Worm (Caenorhabditis elegans) whole organism, L3 larva: ENCODE results near the gene srx-96.
A peak's percentile ranks its signal among the peaks of the same experiment; 100 is the strongest.

Experiments used
- ama-1 ChIP-seq: fragments of 150-350 bp; optimal IDR thresholded peaks from 2 replicates; lab custom pipeline; 2018
- ceh-82 ChIP-seq: fragments of 150-350 bp; optimal IDR thresholded peaks from 2 replicates; lab custom pipeline; 2014; ENCODE audit warnings: missing biosample characterization, missing genetic modification characterization
- elt-1 ChIP-seq: fragments of 150-350 bp; optimal IDR thresholded peaks from 2 replicates; lab custom pipeline; 2014; ENCODE audit warnings: missing biosample characterization, missing genetic modification characterization
- elt-3 ChIP-seq, 3 experiments: fragments of 150-350 bp in 1 of 3; sonication (generic microtip) in 2 of 3; optimal IDR thresholded peaks; 2 replicates in 2 of 3; 4 replicates in 1 of 3; lab custom pipeline; 2014 to 2017; ENCODE audit warnings: missing biosample characterization in 3 of 3, missing genetic modification characterization in 3 of 3
- fkh-10 ChIP-seq: sonication (generic microtip); optimal IDR thresholded peaks from 2 replicates; lab custom pipeline; 2017; ENCODE audit warnings: missing biosample characterization, missing genetic modification reagents, missing genetic modification characterization
- mdl-1 ChIP-seq: fragments of 150-350 bp; optimal IDR thresholded peaks from 2 replicates; lab custom pipeline; 2014; ENCODE audit warnings: missing biosample characterization, missing genetic modification characterization
- nfya-1 ChIP-seq: sonication (generic microtip); optimal IDR thresholded peaks from 2 replicates; lab custom pipeline; 2017; ENCODE audit warnings: missing genetic modification characterization, mild to moderate bottlenecking, missing compliant biosample characterization, antibody characterized with exemption, moderate library complexity; ENCODE audit not compliant: insufficient read depth
- nhr-11 ChIP-seq: fragments of 150-350 bp; optimal IDR thresholded peaks from 2 replicates; lab custom pipeline; 2014; ENCODE audit warnings: missing biosample characterization, missing genetic modification characterization
- nhr-12 ChIP-seq: fragments of 150-350 bp; optimal IDR thresholded peaks from 2 replicates; lab custom pipeline; 2014; ENCODE audit warnings: missing biosample characterization, missing genetic modification characterization
- nhr-237 ChIP-seq: fragments of 150-350 bp; optimal IDR thresholded peaks from 2 replicates; lab custom pipeline; 2014; ENCODE audit warnings: missing biosample characterization, missing genetic modification characterization
- zag-1 ChIP-seq: fragments of 150-350 bp; optimal IDR thresholded peaks from 2 replicates; lab custom pipeline; 2014; ENCODE audit warnings: missing biosample characterization, missing genetic modification characterization

DNA sequence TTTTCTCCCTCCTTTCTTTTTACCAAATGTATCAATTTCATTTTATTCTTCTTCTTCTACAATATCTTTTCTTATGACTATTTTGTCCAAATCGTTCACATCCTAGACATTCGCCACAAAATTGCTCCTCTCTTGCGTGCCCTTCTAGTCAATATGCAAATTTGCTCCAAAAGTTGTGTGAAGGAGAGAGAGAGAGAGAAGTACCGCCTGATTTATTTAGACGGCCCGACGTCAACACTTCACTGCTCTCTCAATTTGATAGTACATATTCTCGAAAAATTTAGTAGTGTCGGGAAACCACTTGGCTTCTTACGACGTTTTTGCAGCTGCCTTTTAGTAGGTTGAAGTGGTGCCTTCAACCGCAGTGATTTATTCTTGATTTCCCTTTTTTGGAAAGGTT is 24.6 kb upstream of the srx-96 start:
- TF ChIP-seq ama-1 = no peak
- no peak for TF ChIP-seq nhr-237
- no peak for TF ChIP-seq nhr-12 (tag; lab: Kevin White, UChicago)
- no peak for TF ChIP-seq nfya-1 (tag; lab: Kevin White, UChicago)
- TF ChIP-seq nhr-11 (tag; lab: Kevin White, UChicago) = no peak
- no peak for TF ChIP-seq mdl-1
- no peak for TF ChIP-seq zag-1 (tag; lab: Kevin White, UChicago)
- peak; percentile 64 for TF ChIP-seq fkh-10 (GFP tag; lab: Kevin White, UChicago)
- TF ChIP-seq elt-1 (tag; lab: Kevin White, UChicago) = no peak
- TF ChIP-seq ceh-82 (tag; lab: Kevin White, UChicago) = no peak
- no peak for TF ChIP-seq elt-3 (tag; optimal IDR thresholded peaks at IDR 0.05; lab: Kevin White, UChicago)
